Worm (Caenorhabditis elegans) whole organism, L2 larva: ENCODE results near the gene gcy-14.

ENCODE experiments used
- ama-1 ChIP-seq: fragments of 150-350 bp; optimal IDR thresholded peaks from 2 replicates; lab custom pipeline; 2018; ENCODE audit warnings: inconsistent platforms
- ceh-16 ChIP-seq: fragments of 150-350 bp; optimal IDR thresholded peaks from 2 replicates; lab custom pipeline; 2014; ENCODE audit warnings: missing biosample characterization, missing genetic modification characterization
- ceh-82 ChIP-seq: fragments of 150-350 bp; optimal IDR thresholded peaks from 2 replicates; lab custom pipeline; 2014; ENCODE audit warnings: missing biosample characterization, missing genetic modification characterization
- egl-27 ChIP-seq: sonication (generic microtip); optimal IDR thresholded peaks from 3 replicates; lab custom pipeline; 2017; ENCODE audit warnings: missing biosample characterization, missing genetic modification reagents, missing genetic modification characterization
- lin-11 ChIP-seq: fragments of 150-350 bp; sonication (generic microtip); optimal IDR thresholded peaks from 2 replicates; lab custom pipeline; 2014; ENCODE audit warnings: missing biosample characterization, missing genetic modification characterization, inconsistent platforms, mixed read lengths
- lsy-2 ChIP-seq, 2 experiments: fragments of 150-350 bp in 1 of 2; sonication (generic microtip) in 1 of 2; optimal IDR thresholded peaks; 2 replicates each; lab custom pipeline; 2014 to 2017; ENCODE audit warnings: missing biosample characterization in 2 of 2, missing genetic modification characterization in 2 of 2
- unc-39 ChIP-seq: fragments of 150-350 bp; optimal IDR thresholded peaks from 2 replicates; lab custom pipeline; 2014; ENCODE audit warnings: missing biosample characterization, missing genetic modification characterization
- unc-55 ChIP-seq: fragments of 150-350 bp; sonication (generic microtip); optimal IDR thresholded peaks from 3 replicates; lab custom pipeline; 2014; ENCODE audit warnings: missing biosample characterization, missing genetic modification reagents, missing genetic modification characterization
- ztf-1 ChIP-seq: fragments of 200-800 bp; sonication (Bioruptor generic); conservative IDR thresholded peaks from 2 replicates; pipeline ENCODE4 v1.3.6; 2022; ENCODE audit warnings: missing genetic modification characterization, missing compliant biosample characterization
- ztf-11 ChIP-seq: sonication (generic microtip); optimal IDR thresholded peaks from 2 replicates; lab custom pipeline; 2017; ENCODE audit warnings: missing biosample characterization, missing genetic modification characterization

ce11 chrV:14871365-14871764, 3.3 kb upstream of the gcy-14 start, which contains the start of gene ZC412.3:
- no peak for TF ChIP-seq ceh-16
- no peak for TF ChIP-seq egl-27 (tag; lab: Kevin White, UChicago)
- no peak for TF ChIP-seq lin-11 (tag; lab: Kevin White, UChicago)
- TF ChIP-seq ceh-82 (tag; lab: Kevin White, UChicago): no peak
- TF ChIP-seq lsy-2 (tag; optimal IDR thresholded peaks at IDR 0.05; lab: Kevin White, UChicago): no peak
- no peak for TF ChIP-seq unc-39 (tag; lab: Kevin White, UChicago)
- TF ChIP-seq unc-55: no peak
- no peak for TF ChIP-seq ama-1
- no peak for TF ChIP-seq ztf-1 (GFP tag; lab: Robert Waterston, UW)
- no peak for TF ChIP-seq ztf-11 (tag; lab: Kevin White, UChicago)
